Worm (Caenorhabditis elegans): ENCODE measurements around the gene oac-32.

DNA sequence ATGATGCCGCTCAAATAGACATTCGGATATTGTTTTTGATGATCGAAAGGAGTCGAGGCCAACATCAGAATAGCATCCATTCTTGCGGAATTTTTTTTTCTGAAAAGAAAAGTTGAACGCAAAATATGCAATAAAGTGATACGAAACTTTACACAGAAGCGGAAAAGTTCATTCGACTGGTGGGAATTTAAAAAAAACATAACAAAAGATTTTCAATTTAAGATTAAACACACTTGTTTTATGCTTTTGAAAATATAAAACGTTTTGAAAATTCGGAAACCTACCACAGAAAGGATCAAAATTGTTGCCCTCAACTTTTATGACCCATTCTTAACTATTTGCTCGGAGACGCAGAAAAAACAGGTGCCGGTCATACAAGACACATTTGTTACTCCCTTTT, 8.6 kb downstream of the oac-32 start, which contains the start of gene K02H11.9:
- no peak for TF ChIP-seq dpl-1 (GFP tag; optimal IDR thresholded peaks at IDR 0.05)
- TF ChIP-seq ces-1 (GFP tag; optimal IDR thresholded peaks at IDR 0.05) = no peak
- no peak for TF ChIP-seq nhr-28 (tag; optimal IDR thresholded peaks at IDR 0.05)
- no peak for TF ChIP-seq mdl-1 (tag; optimal IDR thresholded peaks at IDR 0.05)
- TF ChIP-seq unc-62 (GFP tag; optimal IDR thresholded peaks at IDR 0.05) = no peak
- TF ChIP-seq lin-39 (tag; optimal IDR thresholded peaks at IDR 0.05) = no peak
- no peak for TF ChIP-seq nhr-77 (tag; optimal IDR thresholded peaks at IDR 0.05)
- no peak for TF ChIP-seq skn-1 (tag; optimal IDR thresholded peaks at IDR 0.05)
- TF ChIP-seq fkh-10 (GFP tag; optimal IDR thresholded peaks at IDR 0.05) = no peak
- TF ChIP-seq ama-1 (optimal IDR thresholded peaks at IDR 0.05) = no peak

All from whole organism, L1 larva.